ENCODE assay signal across 1 fruit fly cellular context in genomic region chr3R:11209801-11210402, dm6.
TF ChIP-seq lines count a peak whose summit lies in the region.

TSS of gene SdhC (minus strand) at chr3R:11209849.
TSS of gene Tctp (plus strand) at chr3R:11210247.

TF ChIP-seq in whole organism, embryonic, 481 proteins besides CTCF, POLR2A, EP300 and RAD21 (continued from another document):
- TF ChIP-seq slbo (GFP tag; IDR thresholded peaks at IDR 0.05; lab: Robert Waterston, UW) (peak; percentile 24; the same call in 1 of the 2 replicates), cas (GFP tag; IDR thresholded peaks at IDR 0.05; lab: Robert Waterston, UW) (no peak), ranshi (GFP tag; IDR thresholded peaks at IDR 0.05; lab: Robert Waterston, UW) (0 out of 2 replicates have a peak, but pooled peaks have one; percentile 23), lov (optimal IDR thresholded peaks at IDR 0.05; lab: Kevin White, UChicago) (no peak), lov (GFP tag; IDR thresholded peaks at IDR 0.05; lab: Robert Waterston, UW) (no peak), CG31441 (GFP tag; IDR thresholded peaks at IDR 0.05; lab: Robert Waterston, UW) (peak; percentile 59; the same call in 1 of the 2 replicates), CG4707 (GFP tag; optimal IDR thresholded peaks at IDR 0.05; lab: Kevin White, UChicago) (no peak), CG4328 (GFP tag; optimal IDR thresholded peaks at IDR 0.05; lab: Kevin White, UChicago) (peak; percentile 30), CG6254 (GFP tag; optimal IDR thresholded peaks at IDR 0.05; lab: Kevin White, UChicago) (no peak), phol (tag; optimal IDR thresholded peaks at IDR 0.05; lab: Kevin White, UChicago) (peak; percentile 97), Lhr (GFP tag; optimal IDR thresholded peaks at IDR 0.05; lab: Kevin White, UChicago) (peak; percentile 58), Sin3A (optimal IDR thresholded peaks at IDR 0.05; lab: Kevin White, UChicago) (peak; percentile 74), p53 (GFP tag; optimal IDR thresholded peaks at IDR 0.05; lab: Kevin White, UChicago) (no peak), CG7372 (GFP tag; IDR thresholded peaks at IDR 0.05; lab: Robert Waterston, UW) (no peak), CG11085 (GFP tag; IDR thresholded peaks at IDR 0.05; lab: Robert Waterston, UW) (no peak), dpn (GFP tag; optimal IDR thresholded peaks at IDR 0.05; lab: Kevin White, UChicago) (peak; percentile 32 to 36), Mes4 (GFP tag; optimal IDR thresholded peaks at IDR 0.05; lab: Kevin White, UChicago) (no peak), Adf1 (GFP tag; IDR thresholded peaks at IDR 0.05; lab: Robert Waterston, UW) (no peak), tio (GFP tag; optimal IDR thresholded peaks at IDR 0.05; lab: Kevin White, UChicago) (no peak), sima (GFP tag; optimal IDR thresholded peaks at IDR 0.05; lab: Kevin White, UChicago) (no peak), ro (GFP tag; IDR thresholded peaks at IDR 0.05; lab: Robert Waterston, UW) (no peak), CG13424 (tag; optimal IDR thresholded peaks at IDR 0.05; lab: Kevin White, UChicago) (peak; percentile 60), Mrtf (GFP tag; IDR thresholded peaks at IDR 0.05; lab: Robert Waterston, UW) (no peak), D19B (GFP tag; optimal IDR thresholded peaks at IDR 0.05; lab: Kevin White, UChicago) (peak; percentile 15), CG32772 (GFP tag; IDR thresholded peaks at IDR 0.05; lab: Robert Waterston, UW) (no peak), Optix (GFP tag; IDR thresholded peaks at IDR 0.05; lab: Robert Waterston, UW) (no peak), CG2202 (tag; optimal IDR thresholded peaks at IDR 0.05; lab: Kevin White, UChicago) (peak; percentile 14), gfzf (GFP tag; optimal IDR thresholded peaks at IDR 0.05; lab: Kevin White, UChicago) (peak; percentile 75)
